Fruit fly (Drosophila melanogaster) whole organism, embryonic: Measurements from ENCODE around the gene msps.

Source experiments
- B-H2 ChIP-seq: fragments of 200-800 bp; sonication (Bioruptor generic); optimal IDR thresholded peaks from 2 replicates; lab custom pipeline; 2018; ENCODE audit warnings: missing biosample characterization, mild to moderate bottlenecking, missing genetic modification characterization
- CG10267 ChIP-seq: fragments of 200-800 bp; sonication (Bioruptor generic); optimal IDR thresholded peaks from 2 replicates; lab custom pipeline; 2018; ENCODE audit warnings: missing biosample characterization, mild to moderate bottlenecking, missing genetic modification characterization, moderate library complexity
- CG11695 ChIP-seq: fragments of 200-800 bp; sonication (Bioruptor generic); IDR thresholded peaks from 3 replicates; pipeline ENCODE4 v1.3.6; 2022; ENCODE audit warnings: missing biosample characterization, missing genetic modification characterization
- CG1832 ChIP-seq: fragments of 200-800 bp; sonication (Bioruptor generic); optimal IDR thresholded peaks from 2 replicates; lab custom pipeline; 2017; ENCODE audit warnings: missing biosample characterization, mild to moderate bottlenecking, missing genetic modification characterization, inconsistent platforms
- CG2129 ChIP-seq: fragments of 200-800 bp; sonication (Bioruptor generic); IDR thresholded peaks from 2 replicates; pipeline ENCODE4 v1.3.6; 2022; ENCODE audit warnings: missing biosample characterization, missing genetic modification characterization; ENCODE audit not compliant: partially characterized antibody
- CG2202 ChIP-seq: fragments of 200-800 bp; sonication (Bioruptor generic); optimal IDR thresholded peaks from 2 replicates; lab custom pipeline; 2018; ENCODE audit warnings: missing biosample characterization, mild to moderate bottlenecking, missing genetic modification characterization
- CG3065 ChIP-seq: fragments of 200-800 bp; sonication (Bioruptor generic); optimal IDR thresholded peaks from 2 replicates; lab custom pipeline; 2016; ENCODE audit warnings: missing biosample characterization, missing genetic modification characterization
- CG34224 ChIP-seq: fragments of 200-800 bp; sonication (Bioruptor generic); IDR thresholded peaks from 3 replicates; pipeline ENCODE4 v1.3.6; 2022; ENCODE audit warnings: missing biosample characterization, missing genetic modification characterization; ENCODE audit not compliant: partially characterized antibody
- CG4328 ChIP-seq: fragments of 200-800 bp; sonication (Bioruptor generic); optimal IDR thresholded peaks from 3 replicates; lab custom pipeline; 2017; ENCODE audit warnings: missing biosample characterization, missing genetic modification reagents, missing genetic modification characterization
- CG6689 ChIP-seq: fragments of 200-800 bp; sonication (Bioruptor generic); IDR thresholded peaks from 2 replicates; pipeline ENCODE4 v1.3.6; 2022; ENCODE audit warnings: missing biosample characterization, missing genetic modification characterization
- CG6791 ChIP-seq: fragments of 200-800 bp; sonication (Bioruptor generic); IDR thresholded peaks from 3 replicates; pipeline ENCODE4 v1.3.6; 2022; ENCODE audit warnings: missing biosample characterization, missing genetic modification characterization; ENCODE audit not compliant: partially characterized antibody
- CG6854 ChIP-seq: fragments of 200-800 bp; sonication (Bioruptor generic); optimal IDR thresholded peaks from 3 replicates; lab custom pipeline; 2017; ENCODE audit warnings: missing biosample characterization, mild to moderate bottlenecking, missing genetic modification characterization
- CG7786 ChIP-seq: fragments of 200-800 bp; sonication (Bioruptor generic); optimal IDR thresholded peaks from 2 replicates; lab custom pipeline; 2016; ENCODE audit warnings: missing biosample characterization, missing genetic modification characterization
- CG9609 ChIP-seq: fragments of 200-800 bp; sonication (Bioruptor generic); optimal IDR thresholded peaks from 3 replicates; lab custom pipeline; 2016; ENCODE audit warnings: missing biosample characterization, missing genetic modification characterization
- Dll ChIP-seq: fragments of 200-800 bp; sonication (Bioruptor generic); IDR thresholded peaks from 4 replicates; pipeline ENCODE4 v1.3.6; 2022; ENCODE audit warnings: missing biosample characterization, missing genetic modification characterization; ENCODE audit not compliant: partially characterized antibody
- E2f2 ChIP-seq: fragments of 200-800 bp; sonication (Bioruptor generic); IDR thresholded peaks from 2 replicates; pipeline ENCODE4 v1.3.6; 2022; ENCODE audit warnings: missing biosample characterization, missing genetic modification characterization
- Ets65A ChIP-seq: fragments of 200-800 bp; sonication (Bioruptor generic); peaks from one replicate; lab custom pipeline; 2016; ENCODE audit warnings: missing biosample characterization, missing genetic modification characterization
- Fer3 ChIP-seq: fragments of 200-800 bp; sonication (Bioruptor generic); optimal IDR thresholded peaks from 2 replicates; lab custom pipeline; 2018; ENCODE audit warnings: missing biosample characterization, mild to moderate bottlenecking, missing genetic modification characterization, moderate library complexity
- Hey ChIP-seq: fragments of 200-800 bp; sonication (Bioruptor generic); optimal IDR thresholded peaks from 3 replicates; lab custom pipeline; 2018; ENCODE audit warnings: missing biosample characterization, mild to moderate bottlenecking, missing genetic modification characterization
- Hr39 ChIP-seq: fragments of >200 bp; optimal IDR thresholded peaks from 2 replicates; lab custom pipeline; 2017
- Jarid2 ChIP-seq: fragments of 200-800 bp; sonication (Bioruptor generic); optimal IDR thresholded peaks from 3 replicates; lab custom pipeline; 2017; ENCODE audit warnings: mild to moderate bottlenecking, missing biosample characterization, missing genetic modification reagents, missing genetic modification characterization
- Myb ChIP-seq: fragments of 200-800 bp; sonication (Bioruptor generic); optimal IDR thresholded peaks from 2 replicates; lab custom pipeline; 2016; ENCODE audit warnings: missing biosample characterization, missing genetic modification characterization
- Nf-YB ChIP-seq: fragments of 200-800 bp; sonication (Bioruptor generic); optimal IDR thresholded peaks from 3 replicates; lab custom pipeline; 2019; ENCODE audit warnings: missing biosample characterization, mild to moderate bottlenecking, missing genetic modification characterization, moderate library complexity
- Nf-YC ChIP-seq: fragments of 200-800 bp; optimal IDR thresholded peaks from 3 replicates; lab custom pipeline; 2019; ENCODE audit warnings: missing biosample characterization, mild to moderate bottlenecking, missing genetic modification characterization, moderate library complexity
- Six4 ChIP-seq: fragments of 200-800 bp; sonication (Bioruptor generic); optimal IDR thresholded peaks from 2 replicates; lab custom pipeline; 2016; ENCODE audit warnings: missing biosample characterization, missing genetic modification characterization
- Xrp1 ChIP-seq: fragments of 200-800 bp; sonication (Bioruptor generic); IDR thresholded peaks from 2 replicates; pipeline ENCODE4 v1.3.6; 2022; ENCODE audit warnings: missing biosample characterization, missing genetic modification characterization
- ab ChIP-seq: fragments of 200-800 bp; sonication (Bioruptor generic); optimal IDR thresholded peaks from 2 replicates; lab custom pipeline; 2016; ENCODE audit warnings: missing biosample characterization, missing genetic modification characterization
- abd-A ChIP-seq: fragments of 200-800 bp; sonication (Bioruptor generic); optimal IDR thresholded peaks from 3 replicates; lab custom pipeline; 2019; ENCODE audit warnings: missing biosample characterization, mild to moderate bottlenecking, missing genetic modification characterization, moderate library complexity
- az2 ChIP-seq: fragments of 200-800 bp; sonication (Bioruptor generic); optimal IDR thresholded peaks from 3 replicates; lab custom pipeline; 2016; ENCODE audit warnings: missing biosample characterization, missing genetic modification characterization
- cg ChIP-seq: fragments of 200-800 bp; sonication (Bioruptor generic); optimal IDR thresholded peaks from 3 replicates; lab custom pipeline; 2019; ENCODE audit warnings: missing biosample characterization, mild to moderate bottlenecking, missing genetic modification characterization, moderate library complexity
- chif ChIP-seq, 2 experiments: fragments of 200-800 bp; sonication (Bioruptor generic); optimal IDR thresholded peaks; 3 replicates each; lab custom pipeline; 2016; ENCODE audit warnings: missing biosample characterization in 2 of 2, missing genetic modification characterization in 2 of 2
- crol ChIP-seq: fragments of 200-800 bp; sonication (Bioruptor generic); IDR thresholded peaks from 2 replicates; pipeline ENCODE4 v1.3.6; 2022; ENCODE audit warnings: missing biosample characterization, missing genetic modification characterization
- crp ChIP-seq, 2 experiments: fragments of 200-800 bp; sonication (Bioruptor generic); optimal IDR thresholded peaks; 2 replicates in 1 of 2; 3 replicates in 1 of 2; lab custom pipeline; 2017; ENCODE audit warnings: missing biosample characterization in 2 of 2, missing genetic modification characterization in 2 of 2, mild to moderate bottlenecking in 1 of 2, moderate library complexity in 1 of 2
- emc ChIP-seq: fragments of 200-800 bp; sonication (Bioruptor generic); optimal IDR thresholded peaks from 2 replicates; lab custom pipeline; 2016; ENCODE audit warnings: missing biosample characterization, missing genetic modification characterization
- ems ChIP-seq: fragments of 200-800 bp; sonication (Bioruptor generic); optimal IDR thresholded peaks from 3 replicates; lab custom pipeline; 2016; ENCODE audit warnings: missing biosample characterization, missing genetic modification characterization
- fd64A ChIP-seq: fragments of 200-800 bp; sonication (Bioruptor generic); optimal IDR thresholded peaks from 3 replicates; lab custom pipeline; 2018; ENCODE audit warnings: missing biosample characterization, mild to moderate bottlenecking, missing genetic modification characterization
- ftz-f1 ChIP-seq: fragments of 200-800 bp; sonication (Bioruptor generic); optimal IDR thresholded peaks from 2 replicates; lab custom pipeline; 2016; ENCODE audit warnings: missing biosample characterization, missing genetic modification characterization
- gce ChIP-seq: fragments of 200-800 bp; sonication (Bioruptor generic); IDR thresholded peaks from 3 replicates; pipeline ENCODE4 v1.3.6; 2022; ENCODE audit warnings: missing biosample characterization, missing genetic modification characterization
- insv ChIP-seq, 2 experiments: fragments of 200-800 bp; sonication (Bioruptor generic); optimal IDR thresholded peaks; 3 replicates each; lab custom pipeline; 2016 to 2018; ENCODE audit warnings: missing biosample characterization in 2 of 2, missing genetic modification characterization in 2 of 2
- jumu ChIP-seq: fragments of 200-800 bp; sonication (Bioruptor generic); optimal IDR thresholded peaks from 3 replicates; lab custom pipeline; 2016; ENCODE audit warnings: missing biosample characterization, missing genetic modification characterization
- lab ChIP-seq: fragments of 200-800 bp; sonication (Bioruptor generic); optimal IDR thresholded peaks from 3 replicates; lab custom pipeline; 2017; ENCODE audit warnings: missing biosample characterization, missing genetic modification characterization, mild to moderate bottlenecking, moderate library complexity, missing genetic modification reagents
- onecut ChIP-seq: fragments of 200-800 bp; sonication (Bioruptor generic); IDR thresholded peaks from 2 replicates; pipeline ENCODE4 v1.3.6; 2022; ENCODE audit warnings: missing biosample characterization, missing genetic modification characterization
- pfk ChIP-seq: fragments of 200-800 bp; sonication (Bioruptor generic); optimal IDR thresholded peaks from 2 replicates; lab custom pipeline; 2018; ENCODE audit warnings: missing biosample characterization, mild to moderate bottlenecking, missing genetic modification characterization, moderate library complexity
- row ChIP-seq: fragments of 200-800 bp; sonication (Bioruptor generic); IDR thresholded peaks from 3 replicates; pipeline ENCODE4 v1.3.6; 2022; ENCODE audit warnings: missing biosample characterization, missing genetic modification characterization
- tll ChIP-seq, 2 experiments: fragments of 200-800 bp in 1 of 2; fragments of >200 bp in 1 of 2; sonication (Bioruptor generic) in 1 of 2; optimal IDR thresholded peaks; 2 replicates each; lab custom pipeline; 2017 to 2019; ENCODE audit warnings: missing biosample characterization in 2 of 2, missing genetic modification characterization in 2 of 2, mild to moderate bottlenecking in 1 of 2, moderate library complexity in 1 of 2

The msps gene

DNA sequence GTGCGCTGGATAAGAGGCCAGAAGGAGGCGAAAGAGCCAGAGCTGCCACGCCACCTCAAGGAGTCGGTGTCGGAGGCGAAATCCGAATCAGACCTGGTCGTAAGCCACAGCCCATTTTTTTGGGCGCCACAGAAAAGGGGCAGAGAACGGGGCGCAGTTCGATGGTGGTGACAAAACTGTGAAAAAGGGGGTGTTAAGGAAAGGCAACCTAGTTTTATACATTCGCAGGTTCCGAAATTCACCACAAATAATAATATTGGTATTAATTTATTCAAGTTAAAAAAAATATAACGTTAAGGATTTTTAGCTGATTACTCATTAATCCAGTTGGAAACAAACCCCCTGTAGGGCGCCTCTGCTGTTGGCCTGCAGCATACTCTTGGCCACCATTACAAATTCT lies 27.0 kb upstream of the msps start:
- 0 out of 3 replicates have a peak, but pooled peaks have one; percentile 7 for TF ChIP-seq row (GFP tag; lab: Robert Waterston, UW)
- TF ChIP-seq ems (GFP tag; lab: Kevin White, UChicago) = no peak

DNA sequence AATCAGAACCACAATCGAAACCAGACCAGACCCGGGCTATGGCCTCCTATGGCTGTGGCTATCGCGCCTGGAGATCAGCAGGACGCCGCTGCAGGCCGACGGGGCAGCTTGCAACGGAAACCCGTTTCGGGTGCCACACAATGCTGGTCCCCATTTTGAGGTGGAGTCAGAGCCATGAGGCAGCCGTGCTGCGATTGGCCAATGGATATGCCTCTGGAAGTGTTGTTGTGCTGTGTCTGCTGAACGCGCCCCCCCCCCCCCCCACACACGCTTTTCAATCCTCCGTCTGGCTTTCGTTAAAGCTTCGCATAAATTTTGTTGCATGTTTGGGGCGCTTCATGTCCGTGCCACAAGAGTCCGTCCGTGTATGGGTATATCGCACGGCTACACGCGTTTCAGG lies 26.5 kb upstream of the msps start:
- TF ChIP-seq cg (GFP tag; lab: Kevin White, UChicago) = peak; percentile 7
- peak; percentile 80 for TF ChIP-seq Nf-YC (tag; lab: Kevin White, UChicago)
- peak; percentile 91 for TF ChIP-seq Nf-YB (GFP tag; lab: Kevin White, UChicago)
- TF ChIP-seq row (GFP tag; lab: Robert Waterston, UW) = 0 out of 3 replicates have a peak, but pooled peaks have one; percentile 0
- peak; percentile 61 for TF ChIP-seq Hr39
- TF ChIP-seq abd-A (tag; lab: Kevin White, UChicago) = no peak
- peak; percentile 50 for TF ChIP-seq crol
- TF ChIP-seq Ets65A = peak; percentile 60
- no peak for TF ChIP-seq chif (GFP tag; optimal IDR thresholded peaks at IDR 0.05; lab: Kevin White, UChicago)

DNA sequence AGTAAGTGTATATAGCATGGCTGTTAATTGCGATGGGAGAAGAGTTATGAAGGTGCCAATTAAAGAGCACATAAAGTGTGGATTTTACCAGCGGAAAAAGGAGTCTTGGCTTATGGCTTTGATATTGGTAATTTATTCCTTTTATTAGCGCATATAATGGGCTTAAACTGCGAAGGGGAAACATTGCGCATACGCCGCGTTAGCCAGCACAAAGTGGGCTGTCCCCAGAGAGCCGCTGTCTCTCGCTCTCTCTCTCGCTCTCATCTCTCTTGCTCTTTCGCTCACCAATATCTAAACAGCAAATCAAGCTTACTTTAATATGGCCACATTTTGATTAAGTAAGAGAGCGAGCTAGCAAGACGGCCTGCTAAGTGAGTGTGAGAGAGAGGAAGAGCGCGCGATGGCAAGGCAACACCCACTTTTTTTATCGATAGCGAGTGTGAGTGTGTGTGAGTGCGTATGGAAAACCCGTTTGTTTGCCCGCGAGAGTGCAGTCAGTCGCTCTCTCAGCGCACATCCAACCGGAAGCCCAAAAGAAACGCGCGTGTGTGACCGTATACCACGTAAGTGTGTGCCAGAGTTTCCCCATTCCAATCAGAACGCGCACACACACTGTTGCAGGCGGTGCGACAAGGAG lies 24.9 kb upstream of the msps start, which contains the start of gene pnr:
Gene pnr (plus strand): TSS at position 493 of the 637 bp plus-strand sequence.
- no peak for TF ChIP-seq ab (GFP tag; lab: Kevin White, UChicago)
- TF ChIP-seq Ets65A = peak; percentile 40
- 0 out of 2 replicates have a peak, but pooled peaks have one; percentile 20 for TF ChIP-seq CG6689 (GFP tag; lab: Robert Waterston, UW)
- peak; percentile 54; the same call in 2 of the 3 replicates for TF ChIP-seq CG34224
- peak; percentile 57 to 94 for TF ChIP-seq insv (GFP tag; optimal IDR thresholded peaks at IDR 0.05; lab: Kevin White, UChicago)
- peak; percentile 39; the same call in 1 of the 3 replicates for TF ChIP-seq gce
- no peak for TF ChIP-seq CG6854 (GFP tag; lab: Kevin White, UChicago)
- TF ChIP-seq Xrp1 = 0 out of 2 replicates have a peak, but pooled peaks have one; percentile 20
- TF ChIP-seq az2 = no peak
- TF ChIP-seq Six4 = no peak
- TF ChIP-seq CG10267 (tag; lab: Kevin White, UChicago) = peak; percentile 21
- no peak for TF ChIP-seq CG3065
- peak; percentile 51 for TF ChIP-seq fd64A (GFP tag; lab: Kevin White, UChicago)
- TF ChIP-seq Dll (GFP tag; lab: Robert Waterston, UW) = 0 out of 4 replicates have a peak, but pooled peaks have one; percentile 32
- no peak for TF ChIP-seq CG9609 (GFP tag; lab: Kevin White, UChicago)
- TF ChIP-seq CG7786 (GFP tag; lab: Kevin White, UChicago) = no peak
- 0 out of 3 replicates have a peak, but pooled peaks have one; percentile 9 for TF ChIP-seq CG11695 (GFP tag; lab: Robert Waterston, UW)
- no peak for TF ChIP-seq pfk (GFP tag; lab: Kevin White, UChicago)
- no peak for TF ChIP-seq crp (GFP tag; optimal IDR thresholded peaks at IDR 0.05; lab: Kevin White, UChicago)
- TF ChIP-seq CG1832 = peak; percentile 95
- TF ChIP-seq E2f2 (GFP tag; lab: Robert Waterston, UW) = peak; percentile 24; the same call in 1 of the 2 replicates
- no peak for TF ChIP-seq CG2129 (GFP tag; lab: Robert Waterston, UW)
- TF ChIP-seq crol = peak; percentile 21; the same call in 1 of the 2 replicates
- TF ChIP-seq CG6791 (GFP tag; lab: Robert Waterston, UW) = 0 out of 3 replicates have a peak, but pooled peaks have one; percentile 18
- TF ChIP-seq Hey = peak; percentile 42
- TF ChIP-seq chif (GFP tag; optimal IDR thresholded peaks at IDR 0.05; lab: Kevin White, UChicago) = no peak
- no peak for TF ChIP-seq Fer3
- peak in 1 of 2 experiments; percentile 49 for TF ChIP-seq tll (GFP tag; optimal IDR thresholded peaks at IDR 0.05; lab: Kevin White, UChicago)
- TF ChIP-seq CG4328 (GFP tag; lab: Kevin White, UChicago) = no peak
- no peak for TF ChIP-seq emc (GFP tag; lab: Kevin White, UChicago)
- TF ChIP-seq jumu (GFP tag; lab: Kevin White, UChicago) = no peak
- peak; percentile 38 for TF ChIP-seq ftz-f1 (GFP tag; lab: Kevin White, UChicago)
- TF ChIP-seq B-H2 (GFP tag; lab: Kevin White, UChicago) = no peak
- TF ChIP-seq lab (GFP tag; lab: Kevin White, UChicago) = peak; percentile 36
- TF ChIP-seq onecut = peak; percentile 69
- TF ChIP-seq CG2202 (tag; lab: Kevin White, UChicago) = no peak
- peak; percentile 68 for TF ChIP-seq Jarid2 (GFP tag; lab: Kevin White, UChicago)
- no peak for TF ChIP-seq Myb (GFP tag; lab: Kevin White, UChicago)
